Worm (Caenorhabditis elegans): ENCODE measurements around the gene F56C4.4.

F56C4.4 gene

ce11 chrIV:10606575-10607080 is 24.4 kb downstream of the F56C4.4 start, which contains the start of gene R09H10.3:
TSS of gene R09H10.3 (plus strand) at chrIV:10607030.
- no peak for TF ChIP-seq nhr-25 (tag; optimal IDR thresholded peaks at IDR 0.05)
- no peak for TF ChIP-seq alr-1 (tag; optimal IDR thresholded peaks at IDR 0.05)
- TF ChIP-seq aly-2 (tag; optimal IDR thresholded peaks at IDR 0.05), result no peak
- no peak for TF ChIP-seq lin-11 (tag; optimal IDR thresholded peaks at IDR 0.05)

DNA sequence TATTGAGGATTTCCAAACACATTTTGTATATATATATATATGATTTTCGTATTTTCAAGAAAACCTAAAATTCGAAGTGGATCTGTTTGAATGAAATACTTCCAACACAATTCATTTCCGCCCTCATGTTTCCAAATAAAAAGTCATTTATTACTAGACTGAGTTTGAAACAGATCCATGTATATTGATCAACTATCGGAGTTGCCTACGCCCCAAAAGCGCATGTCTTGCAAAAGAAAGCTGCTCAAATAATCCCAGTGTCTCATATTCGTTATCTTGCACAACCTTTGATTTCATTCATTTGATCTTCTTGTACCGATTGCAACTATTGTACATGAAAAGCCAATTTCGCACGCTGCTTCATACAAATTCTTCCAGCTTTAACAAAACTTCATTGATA is 28.4 kb downstream of the F56C4.4 start, which contains the start of gene R09H10.2:
R09H10.2 (plus strand) TSS at position 301 of the 400 bp plus-strand sequence.
- TF ChIP-seq ceh-82 (tag; optimal IDR thresholded peaks at IDR 0.05) (no peak), nhr-25 (tag; optimal IDR thresholded peaks at IDR 0.05) (no peak), crh-2 (tag; optimal IDR thresholded peaks at IDR 0.05) (no peak), ceh-16 (tag; optimal IDR thresholded peaks at IDR 0.05) (no peak), blmp-1 (tag; optimal IDR thresholded peaks at IDR 0.05; ENCODE audit: insufficient read depth) (no peak), ztf-4 (tag; optimal IDR thresholded peaks at IDR 0.05) (no peak), sem-4 (tag; optimal IDR thresholded peaks at IDR 0.05) (no peak), skn-1 (tag; optimal IDR thresholded peaks at IDR 0.05) (no peak), ztf-11 (tag; optimal IDR thresholded peaks at IDR 0.05) (no peak), gmeb-1 (tag; optimal IDR thresholded peaks at IDR 0.05) (no peak), egl-27 (tag; optimal IDR thresholded peaks at IDR 0.05) (no peak), peb-1 (tag; optimal IDR thresholded peaks at IDR 0.05) (no peak), nhr-129 (tag; optimal IDR thresholded peaks at IDR 0.05) (no peak), Y55F3AM.14 (GFP tag; optimal IDR thresholded peaks at IDR 0.05) (no peak), nhr-21 (tag; optimal IDR thresholded peaks at IDR 0.05) (no peak), mbf-1 (tag; optimal IDR thresholded peaks at IDR 0.05) (no peak), unc-39 (tag; optimal IDR thresholded peaks at IDR 0.05) (no peak)

DNA sequence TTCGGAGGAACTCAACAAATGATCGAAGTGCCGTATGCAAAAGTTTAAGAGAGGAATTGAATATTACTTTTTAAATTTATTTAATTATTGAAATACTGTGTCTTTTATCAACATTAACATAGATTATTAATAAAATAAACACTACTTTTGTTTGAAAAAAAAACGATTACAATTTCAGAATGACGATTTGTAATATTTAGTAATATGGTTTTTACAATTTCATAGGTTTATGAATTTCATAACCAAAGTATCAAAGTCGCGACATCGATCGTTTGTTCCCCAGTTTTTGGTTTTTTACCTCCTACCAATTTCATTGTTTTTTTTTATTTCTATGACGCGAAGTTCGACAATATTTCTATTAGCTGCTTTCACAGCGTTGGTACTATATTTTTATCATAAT is 31.1 kb downstream of the F56C4.4 start, which contains the start of gene R09H10.1:
R09H10.1 (plus strand) TSS at position 301 of the 400 bp plus-strand sequence.
- no peak for TF ChIP-seq Y55F3AM.14 (GFP tag; optimal IDR thresholded peaks at IDR 0.05)
- no peak for TF ChIP-seq crh-2 (tag; optimal IDR thresholded peaks at IDR 0.05)

- TF ChIP-seq ZK546.5 (tag; optimal IDR thresholded peaks at IDR 0.05) (no peak), R02D3.7 (tag; optimal IDR thresholded peaks at IDR 0.05) (no peak)
These were observed 34.6 kb downstream of the F56C4.4 start, which contains the start of gene C43F9.11 for ce11 chrIV:10596505-10596904. TSS of gene C43F9.11 (plus strand) at chrIV:10596805.

DNA sequence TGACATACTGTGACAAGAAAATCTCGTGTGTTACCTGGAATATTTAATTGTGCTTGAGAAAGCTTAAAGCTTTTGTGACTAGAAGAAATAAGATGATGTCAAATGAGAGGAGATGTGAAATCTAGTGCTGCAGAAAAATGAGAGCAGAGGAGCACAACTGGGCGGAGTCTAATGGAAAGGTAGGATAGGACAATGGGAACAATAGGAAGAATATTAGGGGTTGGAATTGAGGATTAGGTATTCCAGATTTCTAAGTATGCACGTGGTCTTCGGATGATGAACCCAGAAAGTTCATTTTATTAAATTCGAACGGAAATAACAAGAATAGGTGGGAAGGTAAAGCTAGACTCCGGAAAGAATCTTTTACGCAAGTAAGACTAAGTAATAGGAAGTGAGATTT is 37.5 kb downstream of the F56C4.4 start, which contains the start of gene C43F9.7:
C43F9.7 (minus strand) TSS at position 101 of the 400 bp plus-strand sequence.
- TF ChIP-seq ztf-11 (tag; optimal IDR thresholded peaks at IDR 0.05) (no peak), mab-5 (tag; optimal IDR thresholded peaks at IDR 0.05) (no peak), dmd-4 (tag; optimal IDR thresholded peaks at IDR 0.05) (no peak), R02D3.7 (tag; optimal IDR thresholded peaks at IDR 0.05) (no peak), ztf-4 (tag; optimal IDR thresholded peaks at IDR 0.05) (no peak), sem-4 (tag; optimal IDR thresholded peaks at IDR 0.05) (no peak), nhr-25 (tag; optimal IDR thresholded peaks at IDR 0.05) (no peak), nhr-11 (tag; optimal IDR thresholded peaks at IDR 0.05) (no peak), crh-2 (tag; optimal IDR thresholded peaks at IDR 0.05) (no peak), lin-39 (tag; optimal IDR thresholded peaks at IDR 0.05) (no peak), mbf-1 (tag; optimal IDR thresholded peaks at IDR 0.05) (no peak), F13H6.1 (tag; optimal IDR thresholded peaks at IDR 0.05) (no peak), zag-1 (tag; optimal IDR thresholded peaks at IDR 0.05) (no peak), ama-1 (optimal IDR thresholded peaks at IDR 0.05) (no peak), lin-11 (tag; optimal IDR thresholded peaks at IDR 0.05) (no peak), snpc-4 (tag; optimal IDR thresholded peaks at IDR 0.05) (no peak), alr-1 (tag; optimal IDR thresholded peaks at IDR 0.05) (no peak), unc-62 (GFP tag; optimal IDR thresholded peaks at IDR 0.05) (no peak)

DNA sequence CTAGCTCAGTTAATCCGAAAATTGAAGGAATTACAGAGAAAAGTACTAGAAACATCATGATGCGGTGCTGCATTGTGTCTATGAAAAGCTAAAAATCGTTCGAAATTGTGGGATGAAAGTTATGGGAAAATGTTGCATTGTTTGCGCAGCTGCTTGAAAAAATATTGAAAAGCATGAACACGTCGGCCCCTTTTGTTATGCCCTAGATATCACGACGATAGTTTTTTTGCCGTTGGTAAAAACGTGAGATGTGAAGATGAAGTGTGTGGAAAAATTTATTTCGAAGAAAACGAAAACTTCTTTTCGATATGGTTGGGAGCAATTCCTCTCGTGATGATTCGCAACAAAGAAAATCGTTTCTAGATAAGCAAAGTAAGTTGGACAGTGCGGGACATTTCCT is 40.4 kb downstream of the F56C4.4 start, which contains the start of the genes C43F9.5 and nkb-2:
C43F9.5 (minus strand) TSS at position 101 of the 400 bp plus-strand sequence.
nkb-2 (plus strand) TSS at position 277 of the 400 bp plus-strand sequence.
- no peak for TF ChIP-seq sem-4 (tag; optimal IDR thresholded peaks at IDR 0.05)
- TF ChIP-seq dmd-4 (tag; optimal IDR thresholded peaks at IDR 0.05), result no peak
- no peak for TF ChIP-seq Y55F3AM.14 (GFP tag; optimal IDR thresholded peaks at IDR 0.05)
- TF ChIP-seq mbf-1 (tag; optimal IDR thresholded peaks at IDR 0.05), result no peak
- no peak for TF ChIP-seq sma-9 (GFP tag; optimal IDR thresholded peaks at IDR 0.05)
- TF ChIP-seq sma-9 (tag; optimal IDR thresholded peaks at IDR 0.05), result no peak
- TF ChIP-seq R02D3.7 (tag; optimal IDR thresholded peaks at IDR 0.05), result no peak
- TF ChIP-seq crh-2 (tag; optimal IDR thresholded peaks at IDR 0.05), result no peak
- no peak for TF ChIP-seq nhr-129 (tag; optimal IDR thresholded peaks at IDR 0.05)
- no peak for TF ChIP-seq unc-39 (tag; optimal IDR thresholded peaks at IDR 0.05)
- no peak for TF ChIP-seq nhr-237 (tag; optimal IDR thresholded peaks at IDR 0.05)
